Worm (Caenorhabditis elegans) whole organism, midembryonic: ENCODE measurements around the gene nas-16.

Experiments used
- cog-1 ChIP-seq: sonication (generic microtip); optimal IDR thresholded peaks from 2 replicates; lab custom pipeline; 2016; ENCODE audit warnings: missing genetic modification characterization, missing compliant biosample characterization
- flt-1 ChIP-seq: fragments of 200-800 bp; sonication (Bioruptor generic); IDR thresholded peaks from 2 replicates; pipeline ENCODE4 v1.3.6; 2022; ENCODE audit warnings: missing genetic modification characterization, missing compliant biosample characterization
- klf-2 ChIP-seq: fragments of 200-800 bp; sonication (Bioruptor generic); conservative IDR thresholded peaks from 2 replicates; pipeline ENCODE4 v1.3.6; 2022; ENCODE audit warnings: missing genetic modification reagents, missing genetic modification characterization, missing compliant biosample characterization
- med-1 ChIP-seq: sonication (generic microtip); optimal IDR thresholded peaks from 2 replicates; lab custom pipeline; 2017; ENCODE audit warnings: missing genetic modification characterization, mild to moderate bottlenecking, missing compliant biosample characterization, antibody characterized with exemption, missing genetic modification reagents; ENCODE audit not compliant: insufficient read depth
- ref-1 ChIP-seq: fragments of 200-800 bp; sonication (Bioruptor generic); conservative IDR thresholded peaks from 2 replicates; pipeline ENCODE4 v1.3.6; 2022; ENCODE audit warnings: missing genetic modification reagents, missing genetic modification characterization, missing compliant biosample characterization
- tab-1 ChIP-seq: fragments of 200-800 bp; sonication (Bioruptor generic); IDR thresholded peaks from 2 replicates; pipeline ENCODE4 v1.3.6; 2022; ENCODE audit warnings: missing genetic modification characterization, missing compliant biosample characterization
- ztf-23 ChIP-seq: fragments of 200-800 bp; sonication (Bioruptor generic); IDR thresholded peaks from 2 replicates; pipeline ENCODE4 v1.3.6; 2022; ENCODE audit warnings: missing genetic modification reagents, missing genetic modification characterization, missing compliant biosample characterization

ce11 chrV:11407251-11407650 is 15.1 kb downstream of the nas-16 start, which contains the start of gene K03B8.6:
- TF ChIP-seq tab-1 (no peak), klf-2 (GFP tag; lab: Robert Waterston, UW) (no peak), cog-1 (tag; lab: Kevin White, UChicago) (no peak), med-1 (GFP tag; lab: Kevin White, UChicago) (no peak), ztf-23 (GFP tag; lab: Robert Waterston, UW) (no peak), ref-1 (GFP tag; lab: Robert Waterston, UW) (no peak), flt-1 (GFP tag; lab: Robert Waterston, UW) (no peak)
